Worm (Caenorhabditis elegans) whole organism, L4 larva: ENCODE measurements around the gene srlf-15.

Source experiments
- F26F4.8 ChIP-seq: fragments of 200-800 bp; sonication (Bioruptor generic); conservative IDR thresholded peaks from 2 replicates; pipeline ENCODE4 v1.3.6; 2022; ENCODE audit warnings: missing genetic modification characterization, missing compliant biosample characterization
- F37D6.2 ChIP-seq: sonication (generic microtip); optimal IDR thresholded peaks from 2 replicates; lab custom pipeline; 2016; ENCODE audit warnings: mild to moderate bottlenecking, missing genetic modification characterization, missing compliant biosample characterization
- F44E2.7 ChIP-seq: fragments of 200-800 bp; sonication (Bioruptor generic); IDR thresholded peaks from 2 replicates; pipeline ENCODE4 v2.1.2; 2022; ENCODE audit warnings: missing genetic modification characterization, missing compliant biosample characterization
- Y105C5A.15 ChIP-seq: fragments of 200-800 bp; sonication (Bioruptor generic); IDR thresholded peaks from 2 replicates; pipeline ENCODE4 v1.3.6; 2022; ENCODE audit warnings: missing genetic modification characterization, missing compliant biosample characterization
- Y5F2A.4 ChIP-seq: fragments of 200-800 bp; sonication (Bioruptor generic); optimal IDR thresholded peaks from 2 replicates; lab custom pipeline; 2018; ENCODE audit warnings: mild to moderate bottlenecking, missing genetic modification characterization, missing compliant biosample characterization
- Y75B8A.6 ChIP-seq: fragments of 200-800 bp; sonication (Bioruptor generic); IDR thresholded peaks from 2 replicates; pipeline ENCODE4 v1.3.6; 2022; ENCODE audit warnings: missing genetic modification reagents, missing genetic modification characterization, missing compliant biosample characterization
- ZK546.5 ChIP-seq, 2 experiments: sonication (generic microtip); optimal IDR thresholded peaks; 2 replicates each; lab custom pipeline; 2017; ENCODE audit warnings: missing biosample characterization in 2 of 2, missing genetic modification characterization in 2 of 2
- aha-1 ChIP-seq: fragments of 150-350 bp; peaks from one replicate; lab custom pipeline; 2014; ENCODE audit warnings: missing biosample characterization, missing genetic modification characterization
- aly-2 ChIP-seq: sonication (generic microtip); optimal IDR thresholded peaks from 2 replicates; lab custom pipeline; 2018; ENCODE audit warnings: missing biosample characterization, missing genetic modification characterization
- ama-1 ChIP-seq: fragments of 150-350 bp; optimal IDR thresholded peaks from 2 replicates; lab custom pipeline; 2014; ENCODE audit warnings: inconsistent platforms, mixed read lengths
- ceh-20 ChIP-seq: fragments of 200-800 bp; sonication (Bioruptor generic); IDR thresholded peaks from 2 replicates; pipeline ENCODE4 v1.3.6; 2022; ENCODE audit warnings: missing genetic modification reagents, missing genetic modification characterization, missing compliant biosample characterization
- ceh-32 ChIP-seq: sonication (generic microtip); optimal IDR thresholded peaks from 2 replicates; lab custom pipeline; 2016; ENCODE audit warnings: mild to moderate bottlenecking, missing genetic modification characterization, missing compliant biosample characterization; ENCODE audit not compliant: poor library complexity
- ceh-44 ChIP-seq: fragments of 200-800 bp; sonication (Bioruptor generic); IDR thresholded peaks from 2 replicates; pipeline ENCODE4 v1.3.6; 2022; ENCODE audit warnings: missing genetic modification reagents, missing genetic modification characterization, missing compliant biosample characterization
- ceh-82 ChIP-seq: sonication (generic microtip); optimal IDR thresholded peaks from 2 replicates; lab custom pipeline; 2017; ENCODE audit warnings: missing biosample characterization, missing genetic modification characterization
- ces-1 ChIP-seq: fragments of 150-350 bp; sonication (generic microtip); optimal IDR thresholded peaks from 4 replicates; lab custom pipeline; 2014; ENCODE audit warnings: missing biosample characterization, missing genetic modification reagents, missing genetic modification characterization
- dmd-6 ChIP-seq: fragments of 200-800 bp; sonication (Bioruptor generic); IDR thresholded peaks from 2 replicates; pipeline ENCODE4 v1.3.6; 2022; ENCODE audit warnings: missing genetic modification reagents, missing genetic modification characterization, missing compliant biosample characterization
- dmd-8 ChIP-seq: fragments of 200-800 bp; sonication (Bioruptor generic); IDR thresholded peaks from 2 replicates; pipeline ENCODE4 v1.3.6; 2022; ENCODE audit warnings: missing genetic modification characterization, missing compliant biosample characterization
- dpl-1 ChIP-seq: fragments of 150-350 bp; optimal IDR thresholded peaks from 2 replicates; lab custom pipeline; 2014; ENCODE audit warnings: missing biosample characterization, missing genetic modification reagents, missing genetic modification characterization
- duxl-1 ChIP-seq: sonication (generic microtip); optimal IDR thresholded peaks from 2 replicates; lab custom pipeline; 2016; ENCODE audit warnings: mild to moderate bottlenecking, missing genetic modification characterization, moderate library complexity, missing compliant biosample characterization; ENCODE audit not compliant: poor library complexity
- egl-43 ChIP-seq: fragments of 200-800 bp; sonication (Bioruptor generic); IDR thresholded peaks from 2 replicates; pipeline ENCODE4 v1.3.6; 2022; ENCODE audit warnings: missing genetic modification reagents, missing genetic modification characterization, missing compliant biosample characterization
- fos-1 ChIP-seq: fragments of 150-350 bp; optimal IDR thresholded peaks from 2 replicates; lab custom pipeline; 2014; ENCODE audit warnings: missing biosample characterization, missing genetic modification characterization
- hlh-11 ChIP-seq: fragments of 200-800 bp; sonication (Bioruptor generic); optimal IDR thresholded peaks from 2 replicates; lab custom pipeline; 2018; ENCODE audit warnings: mild to moderate bottlenecking, missing genetic modification characterization, missing compliant biosample characterization
- hlh-30 ChIP-seq: sonication (generic microtip); optimal IDR thresholded peaks from 2 replicates; lab custom pipeline; 2017; ENCODE audit warnings: antibody characterized with exemption, mild to moderate bottlenecking, missing genetic modification characterization, missing compliant biosample characterization; ENCODE audit not compliant: insufficient read depth
- jun-1 ChIP-seq: fragments of 150-350 bp; optimal IDR thresholded peaks from 2 replicates; lab custom pipeline; 2014; ENCODE audit warnings: missing biosample characterization, missing genetic modification reagents, missing genetic modification characterization
- lin-29 ChIP-seq: fragments of 200-800 bp; sonication (Bioruptor generic); IDR thresholded peaks from 2 replicates; pipeline ENCODE4 v1.3.6; 2022; ENCODE audit warnings: missing genetic modification reagents, missing genetic modification characterization, missing compliant biosample characterization
- lin-38 ChIP-seq: fragments of 200-800 bp; sonication (Bioruptor generic); IDR thresholded peaks from 2 replicates; pipeline ENCODE4 v1.3.6; 2022; ENCODE audit warnings: missing genetic modification reagents, missing genetic modification characterization, missing compliant biosample characterization
- lin-39 ChIP-seq: fragments of 150-350 bp; optimal IDR thresholded peaks from 2 replicates; lab custom pipeline; 2014; ENCODE audit warnings: missing biosample characterization, missing genetic modification reagents, missing genetic modification characterization
- lsy-2 ChIP-seq, 2 experiments: fragments of 150-350 bp in 1 of 2; sonication (generic microtip) in 1 of 2; optimal IDR thresholded peaks; 2 replicates each; lab custom pipeline; 2014 to 2017; ENCODE audit warnings: missing biosample characterization in 2 of 2, missing genetic modification characterization in 2 of 2
- mdl-1 ChIP-seq, 2 experiments: fragments of 150-350 bp in 1 of 2; sonication (generic microtip) in 1 of 2; optimal IDR thresholded peaks; 2 replicates each; lab custom pipeline; 2014 to 2017; ENCODE audit warnings: missing biosample characterization in 2 of 2, missing genetic modification characterization in 2 of 2
- mep-1 ChIP-seq: fragments of 150-350 bp; sonication (generic microtip); optimal IDR thresholded peaks from 3 replicates; lab custom pipeline; 2014; ENCODE audit warnings: missing biosample characterization, missing genetic modification characterization
- mxl-2 ChIP-seq: fragments of 200-800 bp; sonication (Bioruptor generic); conservative IDR thresholded peaks from 2 replicates; pipeline ENCODE4 v1.3.6; 2022; ENCODE audit warnings: missing genetic modification reagents, missing genetic modification characterization, missing compliant biosample characterization
- nhr-102 ChIP-seq: sonication (generic microtip); optimal IDR thresholded peaks from 2 replicates; lab custom pipeline; 2016; ENCODE audit warnings: mild to moderate bottlenecking, missing genetic modification characterization, moderate library complexity, missing compliant biosample characterization
- nhr-237 ChIP-seq: sonication (generic microtip); optimal IDR thresholded peaks from 2 replicates; lab custom pipeline; 2017; ENCODE audit warnings: missing biosample characterization, missing genetic modification characterization
- nhr-42 ChIP-seq: fragments of 200-800 bp; sonication (Bioruptor generic); IDR thresholded peaks from 2 replicates; pipeline ENCODE4 v1.3.6; 2022; ENCODE audit warnings: missing genetic modification characterization, missing compliant biosample characterization
- nhr-77 ChIP-seq: fragments of 150-350 bp; optimal IDR thresholded peaks from 2 replicates; lab custom pipeline; 2014; ENCODE audit warnings: missing biosample characterization, missing genetic modification characterization
- php-3 ChIP-seq: fragments of 200-800 bp; sonication (Bioruptor generic); IDR thresholded peaks from 2 replicates; pipeline ENCODE4 v1.3.6; 2022; ENCODE audit warnings: missing genetic modification reagents, missing genetic modification characterization, missing compliant biosample characterization
- pqm-1 ChIP-seq: sonication (generic microtip); optimal IDR thresholded peaks from 2 replicates; lab custom pipeline; 2017; ENCODE audit warnings: missing biosample characterization, missing genetic modification characterization
- rbr-2 ChIP-seq: sonication (generic microtip); optimal IDR thresholded peaks from 2 replicates; lab custom pipeline; 2016; ENCODE audit warnings: missing genotype, missing genetic modification characterization, missing compliant biosample characterization
- saeg-2 ChIP-seq: fragments of 200-800 bp; sonication (Bioruptor generic); IDR thresholded peaks from 2 replicates; pipeline ENCODE4 v1.3.6; 2022; ENCODE audit warnings: missing genetic modification reagents, missing genetic modification characterization, missing compliant biosample characterization
- skn-1 ChIP-seq: fragments of 150-350 bp; optimal IDR thresholded peaks from 2 replicates; lab custom pipeline; 2014; ENCODE audit warnings: missing biosample characterization, missing genetic modification characterization
- snpc-4 ChIP-seq: fragments of 150-350 bp; optimal IDR thresholded peaks from 2 replicates; lab custom pipeline; 2014; ENCODE audit warnings: missing biosample characterization, missing genetic modification characterization
- spr-3 ChIP-seq: fragments of 200-800 bp; sonication (Bioruptor generic); optimal IDR thresholded peaks from 2 replicates; lab custom pipeline; 2018; ENCODE audit warnings: mild to moderate bottlenecking, missing genetic modification characterization, missing compliant biosample characterization
- tra-1 ChIP-seq: fragments of 200-800 bp; sonication (Bioruptor generic); IDR thresholded peaks from 2 replicates; pipeline ENCODE4 v1.3.6; 2022; ENCODE audit warnings: missing genetic modification reagents, missing genetic modification characterization, missing compliant biosample characterization
- unc-62 ChIP-seq, 3 experiments: fragments of 150-350 bp in 1 of 3; sonication (generic microtip); optimal IDR thresholded peaks in 2 of 3; peaks in 1 of 3; 1 replicate in 1 of 3; 2 replicates in 2 of 3; lab custom pipeline; 2014 to 2017; ENCODE audit warnings: missing biosample characterization in 3 of 3, missing genetic modification characterization in 3 of 3, missing genetic modification reagents in 3 of 3, missing genotype in 1 of 3
- zip-11 ChIP-seq: fragments of 200-800 bp; sonication (Bioruptor generic); IDR thresholded peaks from 2 replicates; pipeline ENCODE4 v1.3.6; 2022; ENCODE audit warnings: missing genetic modification characterization, missing compliant biosample characterization
- zip-2 ChIP-seq: fragments of 150-350 bp; optimal IDR thresholded peaks from 2 replicates; lab custom pipeline; 2014; ENCODE audit warnings: missing biosample characterization, missing genetic modification characterization
- ztf-11 ChIP-seq: fragments of 150-350 bp; optimal IDR thresholded peaks from 2 replicates; lab custom pipeline; 2014; ENCODE audit warnings: missing biosample characterization, missing genetic modification characterization

The srlf-15 gene

DNA sequence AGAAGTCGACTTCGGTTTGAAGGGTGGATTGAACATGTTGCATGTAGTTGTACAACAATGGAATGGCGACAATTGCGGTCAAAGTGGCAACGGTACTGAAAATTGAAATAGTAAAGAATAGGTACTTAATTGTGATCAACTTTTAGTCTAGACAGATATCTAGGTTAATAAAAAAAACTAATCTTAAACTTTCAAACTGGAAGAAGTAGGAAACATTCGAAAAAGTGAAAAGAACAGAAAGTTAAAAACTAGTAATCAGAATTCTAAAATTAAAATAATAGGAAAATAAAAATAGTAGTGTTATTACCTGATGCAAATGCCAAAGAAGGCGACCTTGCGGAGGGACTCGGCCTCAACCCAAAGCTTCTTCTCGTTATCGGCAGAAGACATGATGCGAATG is 19.4 kb upstream of the srlf-15 start:
- TF ChIP-seq aha-1 (tag; lab: Kevin White, UChicago) (peak; percentile 95), ama-1 (peak; percentile 9), pqm-1 (tag; lab: Kevin White, UChicago) (no peak), ZK546.5 (tag; optimal IDR thresholded peaks at IDR 0.05; lab: Kevin White, UChicago) (no peak), lin-29 (0 out of 2 replicates have a peak, but pooled peaks have one; percentile 7)

DNA sequence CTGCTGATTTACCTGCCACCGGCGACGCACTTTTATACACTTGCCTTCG is 19.2 kb upstream of the srlf-15 start, which contains the start of gene ram-2:
Gene ram-2, minus strand, starts transcription at position 47 of the 49 bp plus-strand sequence.
- TF ChIP-seq zip-2 (tag; lab: Kevin White, UChicago) (no peak), ztf-11 (tag; lab: Kevin White, UChicago) (no peak), F44E2.7 (no peak), ceh-82 (tag; lab: Kevin White, UChicago) (no peak), aly-2 (tag; lab: Kevin White, UChicago) (no peak), F37D6.2 (tag; lab: Kevin White, UChicago) (no peak)
- TF ChIP-seq, all 104 proteins: peak for 0

DNA sequence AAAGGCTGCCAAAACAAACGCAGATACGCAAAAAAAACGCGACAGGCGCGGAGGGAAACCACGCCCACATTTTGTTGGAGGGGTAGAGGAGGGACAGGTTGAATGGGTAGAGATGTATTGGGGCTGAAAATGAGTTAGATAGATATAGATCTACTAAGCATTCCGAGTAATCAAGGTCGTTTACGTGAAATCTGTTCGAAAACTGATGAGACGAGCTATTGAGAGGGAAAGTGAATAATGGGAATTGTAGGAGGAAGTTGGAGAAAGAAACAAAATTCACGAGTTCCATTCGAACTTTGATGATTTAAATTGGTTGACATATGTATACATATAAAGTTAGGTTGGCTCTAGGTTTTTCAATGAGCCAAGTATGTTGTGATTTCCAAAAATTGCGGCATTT is 19.0 kb upstream of the srlf-15 start:
- no peak for TF ChIP-seq egl-43 (GFP tag; lab: Robert Waterston, UW)
- no peak for TF ChIP-seq lin-39 (tag; lab: Kevin White, UChicago)
- TF ChIP-seq F37D6.2 (tag; lab: Kevin White, UChicago), result no peak
- TF ChIP-seq mdl-1 (tag; optimal IDR thresholded peaks at IDR 0.05; lab: Kevin White, UChicago), result no peak
- TF ChIP-seq snpc-4 (tag; lab: Kevin White, UChicago), result no peak
- TF ChIP-seq nhr-42, result no peak
- TF ChIP-seq Y75B8A.6 (GFP tag; lab: Robert Waterston, UW), result no peak
- TF ChIP-seq ceh-20 (GFP tag; lab: Robert Waterston, UW), result no peak
- TF ChIP-seq zip-11 (GFP tag; lab: Robert Waterston, UW), result no peak
- TF ChIP-seq nhr-237 (tag; lab: Kevin White, UChicago), result no peak
- TF ChIP-seq Y5F2A.4, result no peak
- TF ChIP-seq ceh-32 (tag; lab: Kevin White, UChicago), result no peak
- TF ChIP-seq php-3 (GFP tag; lab: Robert Waterston, UW), result no peak
- TF ChIP-seq ceh-44 (GFP tag; lab: Robert Waterston, UW), result no peak
- TF ChIP-seq dpl-1, result no peak
- TF ChIP-seq F26F4.8 (GFP tag; lab: Robert Waterston, UW), result no peak
- no peak for TF ChIP-seq zip-2 (tag; lab: Kevin White, UChicago)
- TF ChIP-seq jun-1 (tag; lab: Kevin White, UChicago), result no peak

DNA sequence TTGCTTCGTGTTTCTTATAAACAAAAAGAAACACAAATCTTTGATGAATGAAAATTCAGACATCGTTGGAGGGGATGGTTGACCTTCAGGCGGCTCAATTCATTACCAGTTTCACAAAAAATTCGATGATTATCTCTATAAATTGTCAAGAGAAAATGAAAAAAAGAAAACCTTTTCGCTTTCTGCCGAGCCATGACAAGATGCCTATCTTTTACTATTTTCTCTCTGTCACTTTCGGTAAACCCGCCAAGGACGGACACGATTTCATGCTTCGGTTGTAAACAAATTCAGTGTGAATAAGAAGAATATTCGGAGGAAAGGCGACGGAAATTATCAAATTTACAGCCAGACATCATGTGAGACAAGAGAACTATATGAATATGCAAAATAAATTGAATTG is 15.2 kb upstream of the srlf-15 start:
- TF ChIP-seq unc-62 (GFP tag; optimal IDR thresholded peaks at IDR 0.05 in 1 of 2; lab: Kevin White, UChicago), result no peak
- no peak for TF ChIP-seq unc-62 (tag; optimal IDR thresholded peaks at IDR 0.05; lab: Kevin White, UChicago)
- TF ChIP-seq tra-1, result no peak
- no peak for TF ChIP-seq mep-1
- TF ChIP-seq ceh-20 (GFP tag; lab: Robert Waterston, UW), result no peak
- TF ChIP-seq dmd-6 (GFP tag; lab: Robert Waterston, UW), result no peak
- no peak for TF ChIP-seq ZK546.5 (tag; optimal IDR thresholded peaks at IDR 0.05; lab: Kevin White, UChicago)
- TF ChIP-seq nhr-77 (tag; lab: Kevin White, UChicago), result no peak
- TF ChIP-seq aly-2 (tag; lab: Kevin White, UChicago), result no peak
- TF ChIP-seq mxl-2 (GFP tag; lab: Robert Waterston, UW), result no peak
- TF ChIP-seq duxl-1, result no peak
- no peak for TF ChIP-seq skn-1 (tag; lab: Kevin White, UChicago)
- TF ChIP-seq spr-3 (GFP tag; lab: Kevin White, UChicago), result no peak
- TF ChIP-seq fos-1, result no peak

DNA sequence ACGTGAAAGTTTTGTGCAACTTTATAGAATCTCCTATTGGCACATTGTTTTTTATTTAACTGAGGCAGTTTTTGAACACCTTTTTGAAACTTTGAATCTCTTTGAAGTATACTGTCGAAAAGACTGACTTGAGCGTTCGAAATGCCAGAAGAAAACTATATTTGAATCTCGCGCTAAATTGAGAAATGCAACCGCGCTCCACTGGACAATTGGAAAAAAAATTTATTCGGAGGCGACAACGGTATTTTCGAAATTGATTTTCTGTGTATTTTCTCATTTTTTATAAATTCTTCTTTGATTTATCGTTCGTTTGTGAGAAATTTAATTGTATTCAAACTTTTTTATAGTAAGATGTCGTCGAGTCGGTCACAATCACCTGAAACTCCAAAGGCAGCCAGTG is 13.9 kb upstream of the srlf-15 start, which contains the start of gene let-858:
Gene let-858, plus strand, starts transcription at position 348 of the 400 bp plus-strand sequence.
- no peak for TF ChIP-seq dmd-8
- no peak for TF ChIP-seq fos-1
- peak; percentile 95 for TF ChIP-seq lin-38
- TF ChIP-seq hlh-11 (tag; lab: Kevin White, UChicago), result no peak
- no peak for TF ChIP-seq saeg-2 (GFP tag; lab: Robert Waterston, UW)
- peak; percentile 16 for TF ChIP-seq nhr-102 (tag; lab: Kevin White, UChicago)
- peak; percentile 95 for TF ChIP-seq dpl-1
- peak in 1 of 2 experiments; percentile 75 for TF ChIP-seq lsy-2 (tag; optimal IDR thresholded peaks at IDR 0.05; lab: Kevin White, UChicago)
- TF ChIP-seq ces-1 (GFP tag; lab: Kevin White, UChicago), result no peak
- TF ChIP-seq aha-1 (tag; lab: Kevin White, UChicago), result peak; percentile 51
- TF ChIP-seq ceh-82 (tag; lab: Kevin White, UChicago), result no peak
- TF ChIP-seq snpc-4 (tag; lab: Kevin White, UChicago), result no peak
- TF ChIP-seq hlh-30 (tag; lab: Kevin White, UChicago), result no peak
- TF ChIP-seq Y105C5A.15 (GFP tag; lab: Robert Waterston, UW), result no peak
- no peak for TF ChIP-seq ceh-20 (GFP tag; lab: Robert Waterston, UW)
- TF ChIP-seq rbr-2, result no peak
